Worm (Caenorhabditis elegans) whole organism, late embryonic: Measurements from ENCODE around the gene F58A3.3.

Experiments used
- Y22D7AL.16 ChIP-seq: sonication (generic microtip); optimal IDR thresholded peaks from 2 replicates; lab custom pipeline; 2016; ENCODE audit warnings: missing genetic modification characterization, missing compliant biosample characterization
- ahr-1 ChIP-seq: sonication (generic microtip); optimal IDR thresholded peaks from 2 replicates; lab custom pipeline; 2016; ENCODE audit warnings: missing genetic modification characterization, missing compliant biosample characterization
- ceh-14 ChIP-seq: sonication (generic microtip); optimal IDR thresholded peaks from 2 replicates; lab custom pipeline; 2016; ENCODE audit warnings: missing genotype, missing genetic modification characterization, missing compliant biosample characterization
- ceh-18 ChIP-seq: sonication (generic microtip); optimal IDR thresholded peaks from 2 replicates; lab custom pipeline; 2016; ENCODE audit warnings: missing genetic modification characterization, missing compliant biosample characterization
- ceh-19 ChIP-seq: fragments of 200-800 bp; sonication (Bioruptor generic); optimal IDR thresholded peaks from 2 replicates; lab custom pipeline; 2018; ENCODE audit warnings: mild to moderate bottlenecking, missing genetic modification characterization, missing compliant biosample characterization
- ceh-2 ChIP-seq: sonication (generic microtip); optimal IDR thresholded peaks from 2 replicates; lab custom pipeline; 2016; ENCODE audit warnings: missing genotype, missing genetic modification characterization, missing compliant biosample characterization
- ceh-22 ChIP-seq: sonication (generic microtip); optimal IDR thresholded peaks from 2 replicates; lab custom pipeline; 2017; ENCODE audit warnings: missing biosample characterization, missing genetic modification characterization
- ceh-34 ChIP-seq: sonication (generic microtip); optimal IDR thresholded peaks from 2 replicates; lab custom pipeline; 2016; ENCODE audit warnings: mild to moderate bottlenecking, missing genetic modification characterization, missing compliant biosample characterization
- ceh-48 ChIP-seq: sonication (generic microtip); optimal IDR thresholded peaks from 2 replicates; lab custom pipeline; 2016; ENCODE audit warnings: missing genetic modification characterization, inconsistent platforms, missing compliant biosample characterization
- ceh-6 ChIP-seq: fragments of 200-800 bp; sonication (Bioruptor generic); optimal IDR thresholded peaks from 2 replicates; lab custom pipeline; 2018; ENCODE audit warnings: mild to moderate bottlenecking, missing genetic modification characterization, missing compliant biosample characterization
- che-1 ChIP-seq: sonication (generic microtip); optimal IDR thresholded peaks from 2 replicates; lab custom pipeline; 2016; ENCODE audit warnings: mild to moderate bottlenecking, missing genetic modification characterization, missing compliant biosample characterization
- dmd-4 ChIP-seq: sonication (generic microtip); optimal IDR thresholded peaks from 2 replicates; lab custom pipeline; 2016; ENCODE audit warnings: borderline replicate concordance, missing genetic modification characterization, missing compliant biosample characterization
- dve-1 ChIP-seq: sonication (generic microtip); optimal IDR thresholded peaks from 2 replicates; lab custom pipeline; 2017; ENCODE audit warnings: antibody characterized with exemption, mild to moderate bottlenecking, missing genetic modification characterization, missing compliant biosample characterization
- elt-2 ChIP-seq: sonication (generic microtip); optimal IDR thresholded peaks from 2 replicates; lab custom pipeline; 2016; ENCODE audit warnings: missing genetic modification reagents, missing genetic modification characterization, missing compliant biosample characterization
- elt-4 ChIP-seq: sonication (generic microtip); optimal IDR thresholded peaks from 2 replicates; lab custom pipeline; 2016; ENCODE audit warnings: missing genetic modification characterization, missing compliant biosample characterization
- fax-1 ChIP-seq: sonication (generic microtip); optimal IDR thresholded peaks from 2 replicates; lab custom pipeline; 2016; ENCODE audit warnings: missing genotype, missing genetic modification characterization, missing compliant biosample characterization
- hlh-15 ChIP-seq: sonication (generic microtip); optimal IDR thresholded peaks from 2 replicates; lab custom pipeline; 2016; ENCODE audit warnings: missing genetic modification characterization, missing compliant biosample characterization
- hlh-6 ChIP-seq: sonication (generic microtip); optimal IDR thresholded peaks from 2 replicates; lab custom pipeline; 2016; ENCODE audit warnings: missing genotype, missing genetic modification characterization, missing compliant biosample characterization
- lim-6 ChIP-seq: sonication (generic microtip); optimal IDR thresholded peaks from 2 replicates; lab custom pipeline; 2016; ENCODE audit warnings: missing genetic modification characterization, missing compliant biosample characterization
- lin-11 ChIP-seq: fragments of 200-800 bp; sonication (Bioruptor generic); optimal IDR thresholded peaks from 2 replicates; lab custom pipeline; 2018; ENCODE audit warnings: mild to moderate bottlenecking, missing genetic modification characterization, missing compliant biosample characterization
- mec-3 ChIP-seq: sonication (generic microtip); optimal IDR thresholded peaks from 2 replicates; lab custom pipeline; 2016; ENCODE audit warnings: borderline replicate concordance, missing genetic modification characterization, missing compliant biosample characterization
- nfya-1 ChIP-seq: sonication (generic microtip); optimal IDR thresholded peaks from 2 replicates; lab custom pipeline; 2017; ENCODE audit warnings: missing genetic modification characterization, mild to moderate bottlenecking, missing compliant biosample characterization, antibody characterized with exemption, moderate library complexity
- nhr-11 ChIP-seq: fragments of 150-350 bp; optimal IDR thresholded peaks from 2 replicates; lab custom pipeline; 2014; ENCODE audit warnings: missing biosample characterization, missing genetic modification characterization
- npax-4 ChIP-seq: sonication (generic microtip); optimal IDR thresholded peaks from 2 replicates; lab custom pipeline; 2016; ENCODE audit warnings: missing genetic modification characterization, missing compliant biosample characterization
- pat-9 ChIP-seq: fragments of 200-800 bp; sonication (Bioruptor generic); optimal IDR thresholded peaks from 2 replicates; lab custom pipeline; 2018; ENCODE audit warnings: mild to moderate bottlenecking, missing genetic modification characterization, moderate library complexity, missing compliant biosample characterization
- pax-1 ChIP-seq: fragments of 150-350 bp; optimal IDR thresholded peaks from 2 replicates; lab custom pipeline; 2014; ENCODE audit warnings: missing biosample characterization, missing genetic modification characterization
- pha-2 ChIP-seq: sonication (generic microtip); optimal IDR thresholded peaks from 2 replicates; lab custom pipeline; 2017; ENCODE audit warnings: mild to moderate bottlenecking, missing genetic modification characterization, missing compliant biosample characterization
- pqm-1 ChIP-seq: sonication (generic microtip); optimal IDR thresholded peaks from 2 replicates; lab custom pipeline; 2016; ENCODE audit warnings: missing genetic modification characterization, missing compliant biosample characterization
- ref-2 ChIP-seq: sonication (generic microtip); optimal IDR thresholded peaks from 2 replicates; lab custom pipeline; 2016; ENCODE audit warnings: missing genetic modification characterization, missing compliant biosample characterization
- rnt-1 ChIP-seq: sonication (generic microtip); optimal IDR thresholded peaks from 2 replicates; lab custom pipeline; 2016; ENCODE audit warnings: missing genetic modification characterization, missing compliant biosample characterization
- sox-2 ChIP-seq: fragments of 200-800 bp; sonication (Bioruptor generic); IDR thresholded peaks from 2 replicates; pipeline ENCODE4 v1.3.6; 2022; ENCODE audit warnings: missing genetic modification reagents, missing genetic modification characterization, missing compliant biosample characterization
- sox-4 ChIP-seq: sonication (generic microtip); optimal IDR thresholded peaks from 2 replicates; lab custom pipeline; 2017; ENCODE audit warnings: mild to moderate bottlenecking, missing genetic modification characterization, inconsistent platforms, missing compliant biosample characterization
- syd-9 ChIP-seq: sonication (generic microtip); optimal IDR thresholded peaks from 2 replicates; lab custom pipeline; 2016; ENCODE audit warnings: mild to moderate bottlenecking, missing genetic modification characterization, moderate library complexity, missing compliant biosample characterization
- tbx-2 ChIP-seq: sonication (generic microtip); optimal IDR thresholded peaks from 2 replicates; lab custom pipeline; 2016; ENCODE audit warnings: missing genetic modification characterization, missing compliant biosample characterization
- tbx-7 ChIP-seq: sonication (generic microtip); optimal IDR thresholded peaks from 2 replicates; lab custom pipeline; 2016; ENCODE audit warnings: missing genotype, missing genetic modification characterization, missing compliant biosample characterization
- unc-55 ChIP-seq: sonication (generic microtip); optimal IDR thresholded peaks from 2 replicates; lab custom pipeline; 2017; ENCODE audit warnings: missing biosample characterization, missing genetic modification reagents, missing genetic modification characterization
- zip-5 ChIP-seq: sonication (generic microtip); optimal IDR thresholded peaks from 2 replicates; lab custom pipeline; 2016; ENCODE audit warnings: missing genetic modification characterization, missing compliant biosample characterization
- ztf-16 ChIP-seq: sonication (generic microtip); optimal IDR thresholded peaks from 2 replicates; lab custom pipeline; 2017; ENCODE audit warnings: missing genetic modification characterization, missing compliant biosample characterization

Gene F58A3.3

ce11 chrX:11034430-11035117 is 22.1 kb downstream of the F58A3.3 start (continued):
- no peak for TF ChIP-seq npax-4 (tag; lab: Kevin White, UChicago)
- TF ChIP-seq ceh-34 (tag; lab: Kevin White, UChicago) = no peak

- no peak for TF ChIP-seq ceh-2 (tag; lab: Kevin White, UChicago)
- peak; percentile 70 for TF ChIP-seq unc-55 (GFP tag; lab: Kevin White, UChicago)
- TF ChIP-seq ceh-34 (tag; lab: Kevin White, UChicago) = no peak
- no peak for TF ChIP-seq mec-3 (tag; lab: Kevin White, UChicago)
- peak; percentile 57 for TF ChIP-seq ceh-18 (tag; lab: Kevin White, UChicago)
- TF ChIP-seq pat-9 (tag; lab: Kevin White, UChicago) = peak; percentile 70
- TF ChIP-seq pha-2 (tag; lab: Kevin White, UChicago) = no peak
- peak; percentile 84 for TF ChIP-seq rnt-1 (tag; lab: Kevin White, UChicago)
- TF ChIP-seq che-1 (tag; lab: Kevin White, UChicago) = no peak
- TF ChIP-seq fax-1 (tag; lab: Kevin White, UChicago) = no peak
- no peak for TF ChIP-seq elt-4
- TF ChIP-seq nfya-1 (tag; lab: Kevin White, UChicago) = peak; percentile 16
Measured at ce11 chrX:11035563-11035962, 23.1 kb downstream of the F58A3.3 start.

ce11 chrX:11036114-11037087 is 24.0 kb downstream of the F58A3.3 start:
- no peak for TF ChIP-seq ztf-16 (tag; lab: Kevin White, UChicago)
- peak; percentile 78 for TF ChIP-seq elt-2 (tag; lab: Kevin White, UChicago)
- peak; percentile 50 for TF ChIP-seq ref-2
- TF ChIP-seq nfya-1 (tag; lab: Kevin White, UChicago) = peak; percentile 10

- TF ChIP-seq lin-11 (tag; lab: Kevin White, UChicago) (no peak), syd-9 (no peak), dve-1 (tag; lab: Kevin White, UChicago) (no peak), che-1 (tag; lab: Kevin White, UChicago) (no peak), tbx-7 (tag; lab: Kevin White, UChicago) (no peak), zip-5 (tag; lab: Kevin White, UChicago) (no peak), hlh-15 (tag; lab: Kevin White, UChicago) (no peak), ceh-22 (tag; lab: Kevin White, UChicago) (no peak), sox-4 (no peak), pax-1 (tag; lab: Kevin White, UChicago) (no peak), npax-4 (tag; lab: Kevin White, UChicago) (no peak), sox-2 (GFP tag; lab: Robert Waterston, UW) (no peak), Y22D7AL.16 (tag; lab: Kevin White, UChicago) (no peak), ztf-16 (tag; lab: Kevin White, UChicago) (no peak), nhr-11 (tag; lab: Kevin White, UChicago) (no peak), ceh-6 (GFP tag; lab: Kevin White, UChicago) (no peak), elt-4 (no peak), pqm-1 (tag; lab: Kevin White, UChicago) (no peak)
Measured at ce11 chrX:11038221-11038620, 25.8 kb downstream of the F58A3.3 start.

ce11 chrX:11042777-11043176 is 30.3 kb downstream of the F58A3.3 start, which contains the start of gene C09F12.3:
Gene C09F12.3, minus strand, starts transcription at chrX:11042877.
- TF ChIP-seq hlh-6 (tag; lab: Kevin White, UChicago) = no peak
- no peak for TF ChIP-seq tbx-2 (tag; lab: Kevin White, UChicago)
- no peak for TF ChIP-seq lin-11 (tag; lab: Kevin White, UChicago)
- no peak for TF ChIP-seq ceh-6 (GFP tag; lab: Kevin White, UChicago)
- no peak for TF ChIP-seq lim-6 (tag; lab: Kevin White, UChicago)
- no peak for TF ChIP-seq dve-1 (tag; lab: Kevin White, UChicago)
- TF ChIP-seq ref-2 = no peak
- TF ChIP-seq ahr-1 = no peak
- no peak for TF ChIP-seq ceh-19
- no peak for TF ChIP-seq unc-55 (GFP tag; lab: Kevin White, UChicago)
- TF ChIP-seq ceh-48 (tag; lab: Kevin White, UChicago) = no peak
- TF ChIP-seq ceh-14 (tag; lab: Kevin White, UChicago) = no peak
- TF ChIP-seq rnt-1 (tag; lab: Kevin White, UChicago) = no peak
- TF ChIP-seq dmd-4 = no peak
- TF ChIP-seq ztf-16 (tag; lab: Kevin White, UChicago) = no peak
